Fruit fly (Drosophila melanogaster): Measurements from ENCODE around the gene CG3061.
A peak's percentile ranks its signal among the peaks of the same experiment; 100 is the strongest.

The CG3061 gene

dm6 chr3R:14065241-14065640 is 33.1 kb downstream of the CG3061 start:
- TF ChIP-seq CG9139 (GFP tag; optimal IDR thresholded peaks at IDR 0.05) (no peak), svp (GFP tag) (peak; percentile 85)

- TF ChIP-seq Eip78C (GFP tag) (peak; percentile 64), Eip75B (GFP tag; optimal IDR thresholded peaks at IDR 0.05) (no peak), fkh (GFP tag; optimal IDR thresholded peaks at IDR 0.05) (peak; percentile 7), Eip93F (GFP tag; optimal IDR thresholded peaks at IDR 0.05) (no peak), svp (GFP tag) (peak; percentile 94)
Observed at dm6 chr3R:14067904-14068636, 35.9 kb downstream of the CG3061 start.

dm6 chr3R:14070096-14070495 is 37.9 kb downstream of the CG3061 start:
- TF ChIP-seq fkh (GFP tag; optimal IDR thresholded peaks at IDR 0.05), result no peak
- TF ChIP-seq CG6854 (GFP tag; optimal IDR thresholded peaks at IDR 0.05), result no peak
- TF ChIP-seq CG3919 (GFP tag; optimal IDR thresholded peaks at IDR 0.05), result peak; percentile 17
- no peak for TF ChIP-seq Hr4 (GFP tag; optimal IDR thresholded peaks at IDR 0.05)
- no peak for TF ChIP-seq svp (GFP tag)
- no peak for TF ChIP-seq salr (GFP tag; optimal IDR thresholded peaks at IDR 0.05)
- TF ChIP-seq CG10669 (GFP tag; optimal IDR thresholded peaks at IDR 0.05), result peak; percentile 43
- no peak for TF ChIP-seq CG3032 (tag; optimal IDR thresholded peaks at IDR 0.05)
- no peak for TF ChIP-seq CG4318 (GFP tag; optimal IDR thresholded peaks at IDR 0.05)
- TF ChIP-seq Lpt (GFP tag; optimal IDR thresholded peaks at IDR 0.05), result no peak
- no peak for TF ChIP-seq fd59A (GFP tag; optimal IDR thresholded peaks at IDR 0.05)
- peak; percentile 27 for TF ChIP-seq CG10631 (GFP tag; optimal IDR thresholded peaks at IDR 0.05)
- no peak for TF ChIP-seq CG7368 (GFP tag; optimal IDR thresholded peaks at IDR 0.05)
- TF ChIP-seq achi (GFP tag; optimal IDR thresholded peaks at IDR 0.05), result no peak
- TF ChIP-seq Smox (GFP tag; optimal IDR thresholded peaks at IDR 0.05), result no peak
- TF ChIP-seq spab (GFP tag; optimal IDR thresholded peaks at IDR 0.05), result peak; percentile 28
- no peak for TF ChIP-seq CG8319 (GFP tag; optimal IDR thresholded peaks at IDR 0.05)
- no peak for TF ChIP-seq acj6 (GFP tag; optimal IDR thresholded peaks at IDR 0.05)
- no peak for TF ChIP-seq Blimp-1 (GFP tag; optimal IDR thresholded peaks at IDR 0.05)
- no peak for TF ChIP-seq Sox14 (GFP tag; optimal IDR thresholded peaks at IDR 0.05)
- TF ChIP-seq CG6792 (GFP tag; optimal IDR thresholded peaks at IDR 0.05), result no peak
- TF ChIP-seq Gug (GFP tag; IDR thresholded peaks at IDR 0.05), result no peak
- no peak for TF ChIP-seq CG11294 (GFP tag; IDR thresholded peaks at IDR 0.05)
- no peak for TF ChIP-seq pdm3 (GFP tag; optimal IDR thresholded peaks at IDR 0.05)
- peak; percentile 4 for TF ChIP-seq Hr38 (GFP tag; optimal IDR thresholded peaks at IDR 0.05)
- TF ChIP-seq CG9139 (GFP tag; optimal IDR thresholded peaks at IDR 0.05), result no peak
- no peak for TF ChIP-seq CG34406 (GFP tag; optimal IDR thresholded peaks at IDR 0.05)
- no peak for TF ChIP-seq CG32006 (GFP tag; optimal IDR thresholded peaks at IDR 0.05)
- TF ChIP-seq cyc (GFP tag; optimal IDR thresholded peaks at IDR 0.05), result no peak
- no peak for TF ChIP-seq Sox102F (GFP tag; optimal IDR thresholded peaks at IDR 0.05)
- no peak for TF ChIP-seq Eip75B (GFP tag; optimal IDR thresholded peaks at IDR 0.05)
- no peak for TF ChIP-seq CG6163 (GFP tag; IDR thresholded peaks at IDR 0.05)
- TF ChIP-seq lz (GFP tag; optimal IDR thresholded peaks at IDR 0.05), result no peak
- TF ChIP-seq CG1621 (tag; optimal IDR thresholded peaks at IDR 0.05), result no peak
- peak in 1 of 2 experiments; percentile 5 for TF ChIP-seq ss (GFP tag; optimal IDR thresholded peaks at IDR 0.05)
- TF ChIP-seq Ets21C (GFP tag; optimal IDR thresholded peaks at IDR 0.05), result no peak
- no peak for TF ChIP-seq CG6276 (GFP tag; optimal IDR thresholded peaks at IDR 0.05)
- no peak for TF ChIP-seq Hr39 (GFP tag; optimal IDR thresholded peaks at IDR 0.05)
- no peak for TF ChIP-seq dac (GFP tag; optimal IDR thresholded peaks at IDR 0.05)
- no peak for TF ChIP-seq CG16779 (tag; optimal IDR thresholded peaks at IDR 0.05)
- TF ChIP-seq CG15336 (GFP tag; IDR thresholded peaks at IDR 0.05), result no peak
- no peak for TF ChIP-seq topi (GFP tag; optimal IDR thresholded peaks at IDR 0.05)
- peak; percentile 20 for TF ChIP-seq Eip78C (GFP tag)
- TF ChIP-seq net (GFP tag; optimal IDR thresholded peaks at IDR 0.05), result no peak
- TF ChIP-seq CG11902 (GFP tag; optimal IDR thresholded peaks at IDR 0.05), result no peak
- TF ChIP-seq Eip93F (GFP tag; optimal IDR thresholded peaks at IDR 0.05), result no peak
- no peak for TF ChIP-seq CG8119 (GFP tag; IDR thresholded peaks at IDR 0.05)
